Fruit fly (Drosophila melanogaster) whole organism, prepupa: ENCODE data around the gene Cyp12a4.

Experiments
- Blimp-1 ChIP-seq: fragments of 200-800 bp; sonication (Bioruptor generic); optimal IDR thresholded peaks from 3 replicates; lab custom pipeline; 2017; ENCODE audit warnings: missing biosample characterization, missing genetic modification characterization, mild to moderate bottlenecking, moderate library complexity, missing genetic modification reagents
- CG10631 ChIP-seq: fragments of 200-800 bp; sonication (Bioruptor generic); optimal IDR thresholded peaks from 2 replicates; lab custom pipeline; 2016; ENCODE audit warnings: missing biosample characterization, missing genetic modification characterization
- CG10669 ChIP-seq: fragments of 200-800 bp; sonication (Bioruptor generic); optimal IDR thresholded peaks from 3 replicates; lab custom pipeline; 2018; ENCODE audit warnings: missing biosample characterization, mild to moderate bottlenecking, missing genetic modification characterization, moderate library complexity
- CG11294 ChIP-seq: fragments of 200-800 bp; sonication (Bioruptor generic); IDR thresholded peaks from 2 replicates; pipeline ENCODE4 v1.3.6; 2022; ENCODE audit warnings: missing biosample characterization, missing genetic modification characterization
- CG11762 ChIP-seq: fragments of 200-800 bp; sonication (Bioruptor generic); optimal IDR thresholded peaks from 3 replicates; lab custom pipeline; 2016; ENCODE audit warnings: missing biosample characterization, missing genetic modification characterization; ENCODE audit not compliant: insufficient read depth
- CG11902 ChIP-seq: fragments of 200-800 bp; sonication (Bioruptor generic); optimal IDR thresholded peaks from 3 replicates; lab custom pipeline; 2016; ENCODE audit warnings: missing biosample characterization, missing genetic modification characterization
- CG15336 ChIP-seq: fragments of 200-800 bp; sonication (Bioruptor generic); IDR thresholded peaks from 2 replicates; pipeline ENCODE4 v1.3.6; 2022; ENCODE audit warnings: missing biosample characterization, missing genetic modification characterization
- CG1621 ChIP-seq: fragments of 200-800 bp; sonication (Bioruptor generic); optimal IDR thresholded peaks from 3 replicates; lab custom pipeline; 2018; ENCODE audit warnings: missing biosample characterization, mild to moderate bottlenecking, missing genetic modification characterization
- CG16779 ChIP-seq: fragments of 200-800 bp; sonication (Bioruptor generic); optimal IDR thresholded peaks from 3 replicates; lab custom pipeline; 2017; ENCODE audit warnings: missing biosample characterization, mild to moderate bottlenecking, missing genetic modification characterization
- CG3032 ChIP-seq: fragments of 200-800 bp; optimal IDR thresholded peaks from 2 replicates; lab custom pipeline; 2019; ENCODE audit warnings: missing biosample characterization, mild to moderate bottlenecking, missing genetic modification characterization, moderate library complexity
- CG32006 ChIP-seq: fragments of 200-800 bp; sonication (Bioruptor generic); optimal IDR thresholded peaks from 3 replicates; lab custom pipeline; 2017; ENCODE audit warnings: missing biosample characterization, mild to moderate bottlenecking, missing genetic modification characterization
- CG34406 ChIP-seq: fragments of 200-800 bp; sonication (Bioruptor generic); optimal IDR thresholded peaks from 3 replicates; lab custom pipeline; 2016; ENCODE audit warnings: missing biosample characterization, missing genetic modification characterization
- CG3919 ChIP-seq: fragments of 200-800 bp; sonication (Bioruptor generic); optimal IDR thresholded peaks from 3 replicates; lab custom pipeline; 2016; ENCODE audit warnings: missing biosample characterization, missing genetic modification characterization
- CG6163 ChIP-seq: fragments of 200-800 bp; sonication (Bioruptor generic); IDR thresholded peaks from 3 replicates; pipeline ENCODE4 v1.3.6; 2022; ENCODE audit warnings: missing biosample characterization, missing genetic modification characterization
- CG6276 ChIP-seq: fragments of 200-800 bp; sonication (Bioruptor generic); optimal IDR thresholded peaks from 2 replicates; lab custom pipeline; 2017; ENCODE audit warnings: missing biosample characterization, mild to moderate bottlenecking, missing genetic modification characterization
- CG6792 ChIP-seq: fragments of 200-800 bp; sonication (Bioruptor generic); optimal IDR thresholded peaks from 3 replicates; lab custom pipeline; 2016; ENCODE audit warnings: missing biosample characterization, missing genetic modification characterization
- CG6808 ChIP-seq: fragments of 200-800 bp; sonication (Bioruptor generic); optimal IDR thresholded peaks from 3 replicates; lab custom pipeline; 2017; ENCODE audit warnings: missing biosample characterization, missing genetic modification characterization, mild to moderate bottlenecking, moderate library complexity, missing genetic modification reagents
- CG6854 ChIP-seq: fragments of 200-800 bp; sonication (Bioruptor generic); optimal IDR thresholded peaks from 2 replicates; lab custom pipeline; 2017; ENCODE audit warnings: missing biosample characterization, mild to moderate bottlenecking, missing genetic modification characterization
- CG8119 ChIP-seq: fragments of 200-800 bp; sonication (Bioruptor generic); IDR thresholded peaks from 3 replicates; pipeline ENCODE4 v1.3.6; 2022; ENCODE audit warnings: missing biosample characterization, missing genetic modification characterization
- CG8319 ChIP-seq: fragments of 200-800 bp; sonication (Bioruptor generic); optimal IDR thresholded peaks from 3 replicates; lab custom pipeline; 2016; ENCODE audit warnings: missing biosample characterization, missing genetic modification characterization
- CG9139 ChIP-seq: fragments of 200-800 bp; sonication (Bioruptor generic); optimal IDR thresholded peaks from 3 replicates; lab custom pipeline; 2017; ENCODE audit warnings: missing biosample characterization, mild to moderate bottlenecking, missing genetic modification characterization
- Eip78C ChIP-seq: fragments of 200-800 bp; sonication (Bioruptor generic); peaks from one replicate; lab custom pipeline; 2016; ENCODE audit warnings: missing biosample characterization, missing genetic modification characterization
- Eip93F ChIP-seq: fragments of 200-800 bp; sonication (Bioruptor generic); optimal IDR thresholded peaks from 2 replicates; lab custom pipeline; 2016; ENCODE audit warnings: missing biosample characterization, mild to moderate bottlenecking, missing genetic modification characterization
- Ets21C ChIP-seq: fragments of 200-800 bp; sonication (Bioruptor generic); optimal IDR thresholded peaks from 3 replicates; lab custom pipeline; 2016; ENCODE audit warnings: missing biosample characterization, missing genetic modification characterization
- Gug ChIP-seq: fragments of 200-800 bp; sonication (Bioruptor generic); IDR thresholded peaks from 2 replicates; pipeline ENCODE4 v1.3.6; 2022; ENCODE audit warnings: missing biosample characterization, missing genetic modification characterization
- Hr38 ChIP-seq: sonication (Bioruptor generic); optimal IDR thresholded peaks from 2 replicates; lab custom pipeline; 2016; ENCODE audit warnings: missing biosample characterization, missing genetic modification characterization
- Hr39 ChIP-seq: fragments of 200-800 bp; sonication (Bioruptor generic); optimal IDR thresholded peaks from 2 replicates; lab custom pipeline; 2016; ENCODE audit warnings: missing biosample characterization, missing genetic modification characterization
- Hr4 ChIP-seq: fragments of 200-800 bp; sonication (Bioruptor generic); optimal IDR thresholded peaks from 3 replicates; lab custom pipeline; 2016; ENCODE audit warnings: missing biosample characterization, missing genetic modification characterization
- Lpt ChIP-seq: fragments of 200-800 bp; sonication (Bioruptor generic); optimal IDR thresholded peaks from 3 replicates; lab custom pipeline; 2016; ENCODE audit warnings: missing biosample characterization, missing genetic modification characterization
- Met ChIP-seq: fragments of 200-800 bp; sonication (Bioruptor generic); optimal IDR thresholded peaks from 3 replicates; lab custom pipeline; 2016; ENCODE audit warnings: missing biosample characterization, missing genetic modification characterization
- Smox ChIP-seq: fragments of 200-800 bp; sonication (Bioruptor generic); optimal IDR thresholded peaks from 3 replicates; lab custom pipeline; 2016; ENCODE audit warnings: missing biosample characterization, missing genetic modification characterization
- Sox102F ChIP-seq: fragments of 200-800 bp; sonication (Bioruptor generic); optimal IDR thresholded peaks from 2 replicates; lab custom pipeline; 2016; ENCODE audit warnings: missing biosample characterization, mild to moderate bottlenecking, missing genetic modification characterization
- Sox14 ChIP-seq: fragments of 200-800 bp; sonication (Bioruptor generic); optimal IDR thresholded peaks from 3 replicates; lab custom pipeline; 2016; ENCODE audit warnings: missing biosample characterization, missing genetic modification characterization
- Sox15 ChIP-seq: fragments of 200-800 bp; sonication (Bioruptor generic); optimal IDR thresholded peaks from 3 replicates; lab custom pipeline; 2016; ENCODE audit warnings: missing biosample characterization, missing genetic modification characterization
- achi ChIP-seq: fragments of 200-800 bp; sonication (Bioruptor generic); optimal IDR thresholded peaks from 3 replicates; lab custom pipeline; 2016; ENCODE audit warnings: missing biosample characterization, missing genetic modification characterization
- acj6 ChIP-seq: fragments of 200-800 bp; sonication (Bioruptor generic); optimal IDR thresholded peaks from 3 replicates; lab custom pipeline; 2016; ENCODE audit warnings: missing biosample characterization, missing genetic modification characterization
- cyc ChIP-seq: fragments of 200-800 bp; sonication (Bioruptor generic); optimal IDR thresholded peaks from 3 replicates; lab custom pipeline; 2016; ENCODE audit warnings: missing biosample characterization, missing genetic modification characterization
- esn ChIP-seq: fragments of 200-800 bp; sonication (Bioruptor generic); optimal IDR thresholded peaks from 2 replicates; lab custom pipeline; 2016; ENCODE audit warnings: missing biosample characterization, mild to moderate bottlenecking, missing genetic modification characterization, moderate library complexity
- fd59A ChIP-seq: fragments of 200-800 bp; sonication (Bioruptor generic); optimal IDR thresholded peaks from 2 replicates; lab custom pipeline; 2017; ENCODE audit warnings: missing biosample characterization, mild to moderate bottlenecking, missing genetic modification characterization, missing genetic modification reagents
- fd85E ChIP-seq: fragments of 200-800 bp; sonication (Bioruptor generic); optimal IDR thresholded peaks from 3 replicates; lab custom pipeline; 2016; ENCODE audit warnings: missing biosample characterization, missing genetic modification characterization
- lz ChIP-seq: fragments of 200-800 bp; sonication (Bioruptor generic); optimal IDR thresholded peaks from 3 replicates; lab custom pipeline; 2016; ENCODE audit warnings: missing biosample characterization, missing genetic modification characterization
- net ChIP-seq: fragments of 200-800 bp; sonication (Bioruptor generic); optimal IDR thresholded peaks from 3 replicates; lab custom pipeline; 2016; ENCODE audit warnings: missing biosample characterization, missing genetic modification characterization
- pdm3 ChIP-seq: fragments of 200-800 bp; sonication (Bioruptor generic); optimal IDR thresholded peaks from 3 replicates; lab custom pipeline; 2016; ENCODE audit warnings: missing biosample characterization, missing genetic modification characterization
- salr ChIP-seq, 2 experiments: fragments of 200-800 bp; sonication (Bioruptor generic); optimal IDR thresholded peaks; 3 replicates each; lab custom pipeline; 2016 to 2018; ENCODE audit warnings: missing biosample characterization in 2 of 2, missing genetic modification characterization in 2 of 2, mild to moderate bottlenecking in 1 of 2
- ss ChIP-seq, 2 experiments: fragments of 200-800 bp; sonication (Bioruptor generic); optimal IDR thresholded peaks; 2 replicates in 1 of 2; 3 replicates in 1 of 2; lab custom pipeline; 2017 to 2018; ENCODE audit warnings: mild to moderate bottlenecking in 2 of 2, missing biosample characterization in 2 of 2, missing genetic modification characterization in 2 of 2, moderate library complexity in 1 of 2
- svp ChIP-seq: fragments of 200-800 bp; sonication (Bioruptor generic); peaks from one replicate; lab custom pipeline; 2016; ENCODE audit warnings: missing biosample characterization, missing genetic modification characterization
- topi ChIP-seq: fragments of 200-800 bp; sonication (Bioruptor generic); optimal IDR thresholded peaks from 3 replicates; lab custom pipeline; 2016; ENCODE audit warnings: missing biosample characterization, missing genetic modification characterization
- vri ChIP-seq: fragments of 200-800 bp; sonication (Bioruptor generic); optimal IDR thresholded peaks from 3 replicates; lab custom pipeline; 2016; ENCODE audit warnings: missing biosample characterization, mild to moderate bottlenecking, missing genetic modification characterization

Gene Cyp12a4

dm6 chr3R:19180263-19180893 is 45.4 kb downstream of the Cyp12a4 start, which contains the start of the genes CG5555 and myd (continued):
- TF ChIP-seq Met (GFP tag; lab: Kevin White, UChicago) (peak; percentile 62), CG11294 (no peak; the same call in 1 of the 2 replicates), Hr4 (peak; percentile 73), CG32006 (no peak), lz (GFP tag; lab: Kevin White, UChicago) (peak; percentile 66), CG6792 (peak; percentile 51), Sox15 (GFP tag; lab: Kevin White, UChicago) (no peak), ss (GFP tag; optimal IDR thresholded peaks at IDR 0.05; lab: Kevin White, UChicago) (peak; percentile 29 to 54), CG6163 (GFP tag; lab: Robert Waterston, UW) (peak; percentile 59)

DNA sequence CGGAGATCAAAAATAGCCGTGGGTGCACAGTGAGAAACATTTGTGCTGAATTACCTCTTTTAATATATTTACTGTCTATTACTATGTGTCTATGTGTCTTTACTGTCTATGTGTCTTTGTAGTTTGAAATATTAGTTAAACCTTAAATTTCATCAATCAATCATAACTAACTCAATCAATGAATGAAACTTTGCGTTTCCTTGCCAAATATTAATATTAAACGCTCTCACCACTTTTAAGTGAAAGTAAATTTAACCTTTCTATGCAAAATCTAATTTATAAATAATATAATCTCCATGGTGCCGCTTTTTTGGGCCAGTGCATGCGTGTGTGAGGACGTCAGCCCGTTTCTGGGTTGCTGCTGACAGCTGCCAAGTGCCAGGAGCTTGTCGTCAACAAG is 46.3 kb downstream of the Cyp12a4 start:
- TF ChIP-seq Sox102F (GFP tag; lab: Kevin White, UChicago) (peak; percentile 57), Blimp-1 (GFP tag; lab: Kevin White, UChicago) (no peak), CG9139 (GFP tag; lab: Kevin White, UChicago) (peak; percentile 35), fd59A (peak; percentile 66), CG32006 (peak; percentile 94), CG6792 (peak; percentile 60), topi (peak; percentile 70), Eip93F (no peak), Hr38 (GFP tag; lab: Kevin White, UChicago) (no peak), Sox14 (peak; percentile 69), CG6276 (GFP tag; lab: Kevin White, UChicago) (peak; percentile 90), Ets21C (GFP tag; lab: Kevin White, UChicago) (peak; percentile 31), CG3032 (peak; percentile 74), achi (GFP tag; lab: Kevin White, UChicago) (peak; percentile 78), CG1621 (tag; lab: Kevin White, UChicago) (peak; percentile 24), ss (GFP tag; optimal IDR thresholded peaks at IDR 0.05; lab: Kevin White, UChicago) (peak; percentile 40 to 74), CG10669 (GFP tag; lab: Kevin White, UChicago) (peak; percentile 77), CG6163 (GFP tag; lab: Robert Waterston, UW) (peak; percentile 57), net (peak; percentile 76), CG10631 (peak; percentile 67), CG6854 (GFP tag; lab: Kevin White, UChicago) (no peak), CG34406 (GFP tag; lab: Kevin White, UChicago) (peak; percentile 73), acj6 (GFP tag; lab: Kevin White, UChicago) (peak; percentile 70), CG11902 (GFP tag; lab: Kevin White, UChicago) (peak; percentile 50), CG3919 (GFP tag; lab: Kevin White, UChicago) (peak; percentile 80), CG11294 (peak; percentile 47), Hr4 (peak; percentile 89), salr (GFP tag; optimal IDR thresholded peaks at IDR 0.05; lab: Kevin White, UChicago) (peak in 1 of 2 experiments; percentile 80), pdm3 (peak; percentile 79), CG15336 (peak; percentile 82), vri (GFP tag; lab: Kevin White, UChicago) (peak; percentile 29), fd85E (peak; percentile 44), CG8319 (GFP tag; lab: Kevin White, UChicago) (peak; percentile 56), Hr39 (GFP tag; lab: Kevin White, UChicago) (peak; percentile 62), CG16779 (tag; lab: Kevin White, UChicago) (peak; percentile 60), esn (GFP tag; lab: Kevin White, UChicago) (peak; percentile 73), CG8119 (peak; percentile 83), CG11762 (GFP tag; lab: Kevin White, UChicago) (peak; percentile 72), Smox (GFP tag; lab: Kevin White, UChicago) (peak; percentile 67), Eip78C (peak; percentile 93), Sox15 (GFP tag; lab: Kevin White, UChicago) (peak; percentile 49), Lpt (GFP tag; lab: Kevin White, UChicago) (peak; percentile 82), Gug (GFP tag; lab: Robert Waterston, UW) (peak; percentile 60), svp (GFP tag; lab: Kevin White, UChicago) (peak; percentile 65), CG6808 (GFP tag; lab: Kevin White, UChicago) (peak; percentile 78), cyc (GFP tag; lab: Kevin White, UChicago) (peak; percentile 65)
